Worm (Caenorhabditis elegans): ENCODE results near the gene F08F3.4.

DNA sequence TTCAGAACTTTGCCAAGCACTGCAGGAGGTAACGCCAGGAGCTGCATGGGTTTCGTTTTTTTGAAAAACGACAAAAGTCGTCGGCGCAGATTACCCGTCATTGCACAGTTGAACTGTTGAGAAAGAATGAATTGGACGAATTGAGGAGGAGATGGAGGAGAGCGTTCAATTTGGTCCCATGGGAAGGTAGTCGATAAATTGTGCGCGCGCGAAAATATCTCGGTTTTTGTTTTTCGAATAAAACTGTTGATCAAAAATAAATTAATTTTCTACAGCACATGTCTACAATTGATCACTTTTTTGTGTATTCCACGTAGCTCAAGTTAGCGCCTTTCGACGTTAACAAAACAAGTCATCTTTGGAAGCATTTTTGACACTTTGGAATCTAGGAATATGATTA lies 9.2 kb downstream of the F08F3.4 start, which contains the start of gene F08F3.6:
- TF ChIP-seq ztf-1 (GFP tag; conservative IDR thresholded peaks at IDR 0.05): no peak
- no peak for TF ChIP-seq nhr-11 (tag; optimal IDR thresholded peaks at IDR 0.05)
